Fruit fly (Drosophila melanogaster) ovary, adult (tissue): ENCODE results near the gene CG13404.
"Not testable (repeated sequence)": the region's sequence is repeated elsewhere in the genome, so short reads cannot be mapped to it uniquely, and the experiment has no call there.

Experiments used
- CG17801 ChIP-seq: fragments of 200-800 bp; optimal IDR thresholded peaks from 2 replicates; lab custom pipeline; 2019; ENCODE audit warnings: missing biosample characterization, mild to moderate bottlenecking, missing genetic modification characterization, moderate library complexity; ENCODE audit not compliant: partially characterized antibody

Gene CG13404

DNA sequence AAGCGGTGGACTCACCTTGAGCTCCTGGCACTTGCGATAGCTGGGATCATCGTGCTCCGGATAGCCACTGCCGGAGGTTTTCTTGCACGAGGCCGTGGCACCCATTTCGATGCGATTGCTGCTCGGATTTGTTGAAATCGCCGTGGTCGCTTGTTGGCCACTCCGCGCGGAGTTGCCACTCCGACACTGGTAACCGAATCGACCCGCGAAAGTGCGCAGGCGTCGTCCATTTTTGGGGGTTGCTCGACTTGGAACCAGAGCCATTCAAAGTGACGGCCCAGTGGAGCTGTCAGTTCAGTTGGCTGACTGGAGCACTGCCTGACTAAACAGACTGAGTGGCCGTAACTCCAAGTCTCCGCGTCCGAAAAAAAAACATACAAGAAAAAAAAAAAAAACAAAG, at the start of gene CG13404, which contains the start of gene na:
Gene CG13404, minus strand, starts transcription at position 176 of the 400 bp plus-strand sequence.
Gene na, plus strand, starts transcription at position 293 of the 400 bp plus-strand sequence.
- TF ChIP-seq CG17801 (GFP tag; lab: Kevin White, UChicago) = no peak

DNA sequence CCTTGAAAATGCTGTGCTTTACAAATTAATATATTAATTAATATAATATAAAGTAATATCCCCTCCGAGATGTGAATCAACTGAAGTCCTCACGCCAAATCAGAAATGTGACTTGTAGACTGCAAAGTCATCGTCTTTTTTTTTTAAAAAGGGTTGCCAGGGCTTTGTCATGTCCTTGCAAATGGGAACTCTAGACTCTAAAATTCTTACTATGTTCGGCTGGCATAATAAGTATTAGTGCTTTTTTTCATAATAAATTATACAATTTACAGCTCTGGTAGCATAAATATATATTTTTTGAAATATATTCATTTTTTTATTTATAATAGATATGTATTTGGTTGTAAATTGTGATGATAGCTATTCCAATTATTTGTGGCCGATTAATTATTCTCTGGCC, 49.4 kb upstream of the CG13404 start, which contains the start of gene betaNACtes2:
Gene betaNACtes2, minus strand, starts transcription at position 101 of the 400 bp plus-strand sequence.
- not testable (repeated sequence) for TF ChIP-seq CG17801 (GFP tag; lab: Kevin White, UChicago)

DNA sequence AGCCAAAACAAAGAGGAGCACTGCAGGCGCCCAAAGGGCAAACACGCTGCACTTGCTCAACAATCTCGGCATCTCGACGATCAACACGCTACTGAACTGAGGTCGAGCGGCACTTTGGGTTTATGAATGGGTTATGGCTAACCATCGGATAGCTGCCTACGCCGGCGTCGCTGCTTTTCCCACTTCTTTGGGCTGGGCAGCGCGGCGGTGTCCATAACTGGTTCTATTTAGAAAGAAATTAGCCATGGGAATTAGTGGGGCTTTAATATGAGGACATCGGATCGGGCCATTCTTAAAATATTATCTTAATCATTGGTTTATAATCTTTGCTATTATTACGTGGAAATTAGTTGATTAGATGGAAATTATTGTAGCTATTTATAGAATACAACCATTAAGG, 23.2 kb upstream of the CG13404 start, which contains the start of gene CG9400:
Gene CG9400, minus strand, starts transcription at position 101 of the 400 bp plus-strand sequence.
- TF ChIP-seq CG17801 (GFP tag; lab: Kevin White, UChicago) = no peak

DNA sequence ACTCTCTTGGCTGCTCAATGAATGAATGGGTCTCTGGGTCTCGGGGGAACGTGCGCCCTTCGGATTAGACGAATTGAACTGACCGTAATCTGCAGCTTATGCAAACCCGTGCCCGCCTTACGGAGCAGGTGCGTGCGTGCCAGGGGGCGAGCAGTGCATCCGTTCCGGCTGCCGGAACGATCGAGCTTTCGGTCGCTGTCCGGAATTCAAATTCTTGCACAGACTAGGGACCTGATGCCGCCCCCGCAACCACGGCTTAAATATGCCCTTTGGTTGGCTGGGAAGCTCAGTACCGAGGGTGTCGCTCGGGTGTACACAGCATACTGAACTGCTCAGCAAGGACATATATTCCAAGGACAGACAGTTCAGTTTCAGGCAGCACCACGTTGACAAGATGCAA, 11.4 kb upstream of the CG13404 start, which contains the start of gene Muc12Ea:
Gene Muc12Ea, plus strand, starts transcription at position 301 of the 400 bp plus-strand sequence.
- no peak for TF ChIP-seq CG17801 (GFP tag; lab: Kevin White, UChicago)

DNA sequence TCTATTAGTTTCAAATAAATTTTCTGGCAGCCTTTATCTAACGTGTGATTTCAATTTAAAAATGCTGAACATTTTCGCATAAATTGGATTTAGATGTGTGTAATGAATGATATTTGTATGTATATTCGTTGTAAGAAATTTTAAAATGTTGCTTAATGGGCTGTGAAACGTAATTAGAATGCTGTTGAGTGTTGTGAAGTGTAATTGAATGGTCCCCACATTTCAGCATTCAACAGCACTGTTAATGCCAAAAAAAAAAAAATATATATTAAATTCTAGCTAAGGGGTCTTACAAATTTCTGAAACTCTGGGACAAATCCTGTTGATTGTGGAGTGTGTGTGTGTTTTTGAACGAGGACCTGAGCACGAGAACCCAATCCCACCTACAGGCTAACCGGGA, 901 bp downstream of the CG13404 start:
- TF ChIP-seq CG17801 (GFP tag; lab: Kevin White, UChicago) = no peak

DNA sequence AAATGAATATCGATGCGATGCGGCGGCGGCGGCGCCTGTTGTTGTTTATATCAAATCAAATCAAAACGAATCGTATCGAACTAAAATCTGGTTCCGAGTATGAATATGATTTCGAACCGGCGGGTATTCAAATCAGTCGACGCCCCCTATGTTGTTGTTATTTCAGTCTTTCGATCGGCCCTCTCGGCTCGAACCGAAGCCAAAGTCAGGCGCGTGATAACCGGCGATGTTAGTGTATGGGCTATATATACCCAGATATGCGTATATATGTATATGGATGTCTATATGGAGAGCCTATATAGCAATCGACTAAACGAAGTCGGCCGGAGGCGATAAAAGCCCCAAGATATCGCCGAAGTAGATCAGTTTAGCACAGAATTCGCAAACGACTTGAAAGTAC, 5.2 kb downstream of the CG13404 start, which contains the start of the genes CG46317 and Tat:
Gene CG46317, plus strand, starts transcription at position 361 of the 400 bp plus-strand sequence.
Gene Tat, plus strand, starts transcription at position 361 of the 400 bp plus-strand sequence.
- no peak for TF ChIP-seq CG17801 (GFP tag; lab: Kevin White, UChicago)

DNA sequence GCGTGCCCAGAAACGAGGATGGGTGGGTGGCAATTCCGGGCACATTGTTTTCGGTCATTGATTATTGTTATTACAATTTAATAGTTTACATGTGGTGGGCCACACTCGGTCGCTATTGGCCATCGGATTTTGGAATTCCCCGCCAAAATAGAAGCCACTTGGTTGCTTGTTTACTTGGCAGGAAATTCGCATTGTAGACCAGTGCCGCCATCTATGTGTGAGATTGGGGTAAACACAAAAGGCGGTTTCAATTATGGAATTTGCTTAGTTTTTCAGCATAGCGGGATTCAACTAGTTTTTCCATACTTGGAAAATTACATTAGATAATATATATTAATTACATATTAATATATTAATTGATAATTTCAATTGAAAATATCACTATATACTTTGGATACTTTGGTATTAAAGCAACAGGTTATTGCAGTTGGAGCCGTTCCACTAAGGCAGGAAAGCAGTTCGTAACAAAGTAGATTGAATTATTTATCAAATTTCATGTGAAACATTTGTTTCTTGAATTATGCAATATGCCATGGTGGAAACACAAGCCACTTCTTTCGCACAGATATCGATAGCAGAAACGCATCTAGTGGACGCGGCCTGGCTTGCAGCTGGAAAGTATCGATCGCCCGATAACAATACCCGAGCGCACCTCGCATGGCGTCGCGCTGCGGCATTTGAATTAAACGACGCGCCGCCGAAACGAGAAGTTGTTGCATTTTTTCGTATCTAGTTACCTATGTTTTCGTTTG, 18.8 kb downstream of the CG13404 start, which contains the start of gene mud:
Gene mud, plus strand, starts transcription at position 698 of the 752 bp plus-strand sequence.
- TF ChIP-seq CG17801 (GFP tag; lab: Kevin White, UChicago) = no peak

DNA sequence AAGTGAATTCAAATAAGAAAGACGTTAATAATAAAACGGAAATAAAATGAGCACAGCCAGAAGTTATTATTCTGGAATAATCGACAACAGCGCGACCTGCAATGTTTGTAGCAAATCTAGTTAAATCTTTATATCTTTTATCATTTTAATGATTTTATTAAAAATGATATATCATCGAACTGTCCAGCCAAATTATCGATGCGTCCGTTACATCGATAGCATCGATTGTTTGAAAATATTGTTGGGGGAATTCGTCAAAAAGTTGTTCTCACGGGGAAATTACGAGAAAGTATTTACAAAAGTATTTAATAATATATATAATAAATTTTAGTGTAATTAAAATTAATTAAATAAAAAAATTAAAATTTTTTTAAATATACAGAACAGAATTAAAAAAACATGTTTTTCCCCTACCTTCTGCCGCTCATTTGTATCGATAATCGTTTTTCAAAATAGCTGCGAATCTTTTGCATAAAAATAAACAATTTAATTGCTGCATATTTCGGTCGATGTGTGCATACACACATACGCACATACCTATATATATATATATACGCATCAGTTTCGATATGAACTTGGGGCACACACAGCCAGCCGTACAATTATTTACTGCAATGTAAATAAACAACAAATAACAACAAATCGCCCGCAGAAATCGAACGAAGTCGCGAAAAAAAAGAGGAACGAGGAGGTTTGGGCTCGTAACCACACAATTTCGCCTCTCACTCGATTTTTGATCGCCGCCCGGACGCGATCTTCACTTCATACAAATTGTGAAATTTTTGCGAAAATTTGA, 22.9 kb downstream of the CG13404 start, which contains the start of gene CG32599:
Gene CG32599, plus strand, starts transcription at position 746 of the 796 bp plus-strand sequence.
- TF ChIP-seq CG17801 (GFP tag; lab: Kevin White, UChicago) = no peak

DNA sequence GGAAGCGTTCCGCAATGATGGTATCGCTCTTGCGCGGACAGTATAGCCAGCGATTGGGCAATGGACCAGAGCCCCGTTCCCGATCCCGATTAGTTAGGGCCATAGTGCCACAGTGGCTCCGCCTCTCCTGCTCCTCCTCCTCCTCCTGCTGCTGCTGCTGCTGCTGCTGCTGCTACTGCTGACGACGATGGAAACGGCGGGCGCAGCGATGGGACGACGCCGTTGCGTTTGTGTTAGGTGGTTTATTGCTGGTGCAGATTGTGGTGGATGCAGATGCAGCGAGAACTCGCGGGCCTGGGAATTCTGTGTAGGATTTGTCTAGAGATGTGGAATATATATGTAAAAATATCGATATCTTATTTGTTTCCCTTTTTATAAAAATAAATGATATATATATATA, 23.6 kb downstream of the CG13404 start, which contains the start of gene mRNA-cap:
Gene mRNA-cap, minus strand, starts transcription at position 344 of the 400 bp plus-strand sequence.
- TF ChIP-seq CG17801 (GFP tag; lab: Kevin White, UChicago) = no peak

DNA sequence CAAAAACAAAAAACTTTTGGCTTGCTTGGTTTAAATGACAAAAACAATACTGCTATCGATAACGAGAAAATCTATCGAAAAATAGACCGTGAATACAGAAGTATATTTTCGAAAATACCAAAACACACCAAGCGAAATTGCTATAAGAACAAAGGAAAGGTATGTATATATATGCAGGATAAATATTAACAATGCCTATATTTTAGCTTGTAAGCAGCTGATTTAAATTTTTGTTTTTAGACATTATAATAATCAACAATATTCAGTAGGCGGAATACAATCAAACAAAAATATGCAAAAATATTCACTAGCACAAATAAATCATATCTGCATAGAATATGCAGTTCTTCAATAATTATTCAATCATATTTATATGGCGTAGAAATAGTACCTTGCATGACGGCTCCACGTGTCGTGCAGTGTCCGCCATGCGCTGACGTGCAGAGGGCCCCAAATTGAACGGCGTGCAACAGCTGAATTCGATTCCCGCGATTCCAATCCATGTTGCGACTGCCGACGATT, 28.1 kb downstream of the CG13404 start, which contains the start of the genes Fbxl4 and Dus2:
Gene Fbxl4, minus strand, starts transcription at position 51 of the 522 bp plus-strand sequence.
Gene Dus2, plus strand, starts transcription at position 116 of the 522 bp plus-strand sequence.
- TF ChIP-seq CG17801 (GFP tag; lab: Kevin White, UChicago) = peak; percentile 92

DNA sequence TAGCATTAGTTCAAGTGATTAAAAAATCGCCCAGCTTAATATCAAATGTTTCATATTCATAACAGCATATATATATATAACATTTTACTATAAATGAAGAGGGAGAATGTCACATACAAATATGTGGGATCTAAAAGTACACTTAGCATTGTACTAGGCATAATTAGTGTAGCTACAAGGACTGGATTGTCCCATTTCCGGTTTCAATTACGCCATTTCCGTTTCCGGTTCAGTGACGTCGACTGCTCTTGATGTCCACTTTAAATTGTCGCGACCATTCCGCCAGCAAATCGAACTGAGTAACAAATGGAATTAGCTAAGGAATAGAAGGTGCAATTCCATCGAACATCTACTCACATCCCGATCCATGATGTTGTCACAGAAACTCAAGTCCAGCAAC, 31.6 kb downstream of the CG13404 start:
- TF ChIP-seq CG17801 (GFP tag; lab: Kevin White, UChicago) = no peak

DNA sequence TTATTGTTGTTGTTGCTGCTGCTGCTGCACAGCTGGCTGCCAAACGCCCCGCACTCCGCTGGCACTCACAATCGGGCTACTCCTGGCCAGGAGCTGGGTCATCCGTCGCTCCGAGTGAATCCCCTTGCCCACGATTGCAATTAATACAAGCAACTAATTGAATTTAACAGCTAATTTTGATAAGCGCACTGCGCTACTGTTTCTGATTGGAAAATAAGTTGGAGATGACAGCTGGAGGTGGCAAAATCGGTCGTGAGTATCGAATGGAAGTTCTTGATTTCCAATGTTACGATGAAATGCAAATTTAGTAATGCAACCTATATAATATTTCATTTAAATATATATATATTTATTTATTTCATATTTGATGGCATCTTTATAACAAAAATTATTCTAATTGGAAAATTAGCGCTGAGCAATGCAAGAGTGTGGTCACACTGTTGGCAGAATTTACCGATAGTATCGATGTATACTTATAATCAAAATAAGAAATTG, 32.2 kb downstream of the CG13404 start, which contains the start of gene CG42271:
Gene CG42271, minus strand, starts transcription at position 224 of the 495 bp plus-strand sequence.
- peak; percentile 59 for TF ChIP-seq CG17801 (GFP tag; lab: Kevin White, UChicago)

DNA sequence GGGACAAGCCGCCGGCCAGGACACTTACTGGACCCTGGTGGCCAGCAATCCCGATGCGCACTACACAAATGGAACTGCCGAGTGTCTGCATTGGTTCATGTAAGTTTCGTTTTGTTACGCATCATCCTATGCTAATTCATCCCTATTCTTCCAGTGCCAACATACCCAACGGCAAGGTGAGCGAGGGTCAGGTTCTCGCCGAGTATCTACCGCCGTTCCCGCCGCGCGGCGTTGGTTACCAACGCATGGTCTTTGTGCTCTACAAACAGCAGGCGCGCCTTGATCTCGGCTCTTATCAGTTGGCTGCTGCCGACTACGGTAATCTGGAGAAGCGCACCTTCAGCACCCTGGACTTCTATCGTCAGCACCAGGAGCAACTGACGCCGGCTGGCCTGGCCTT, 39.0 kb downstream of the CG13404 start:
- TF ChIP-seq CG17801 (GFP tag; lab: Kevin White, UChicago) = no peak

DNA sequence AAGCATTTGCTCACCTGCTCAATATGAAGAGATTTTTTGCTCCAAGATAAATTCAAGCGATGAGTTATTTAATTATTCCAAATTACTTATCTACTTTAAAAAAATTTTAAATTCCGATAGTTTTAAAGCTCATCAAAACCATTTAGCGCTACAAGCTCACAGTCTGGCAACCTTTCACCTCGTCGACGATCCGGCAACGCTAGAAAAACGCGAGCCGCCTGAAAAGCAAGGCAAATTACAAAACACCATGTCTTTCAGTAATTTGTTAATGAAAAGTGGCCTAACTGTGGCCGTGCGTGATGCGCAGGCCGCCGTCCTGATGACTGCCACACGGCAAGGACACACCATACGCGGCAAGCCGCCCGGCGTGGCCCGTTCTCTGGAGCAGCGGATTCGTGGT, 40.0 kb downstream of the CG13404 start, which contains the start of gene mRpL38:
Gene mRpL38, plus strand, starts transcription at position 197 of the 400 bp plus-strand sequence.
- TF ChIP-seq CG17801 (GFP tag; lab: Kevin White, UChicago) = no peak
